Worm (Caenorhabditis elegans) whole organism, mixed stage, embryonic: ENCODE results near the gene Y49E10.30.
A peak's percentile ranks its signal among the peaks of the same experiment; 100 is the strongest.

ENCODE experiments used
- M03D4.4 ChIP-seq: sonication (generic microtip); optimal IDR thresholded peaks from 2 replicates; lab custom pipeline; 2017; ENCODE audit warnings: mild to moderate bottlenecking, missing genetic modification characterization, missing compliant biosample characterization
- bed-3 ChIP-seq: fragments of 200-800 bp; sonication (Bioruptor generic); optimal IDR thresholded peaks from 3 replicates; lab custom pipeline; 2018; ENCODE audit warnings: mild to moderate bottlenecking, missing genetic modification characterization, moderate library complexity, missing compliant biosample characterization
- ceh-39 ChIP-seq: fragments of 150-350 bp; optimal IDR thresholded peaks from 2 replicates; lab custom pipeline; 2014; ENCODE audit warnings: missing biosample characterization, missing genetic modification characterization
- ceh-43 ChIP-seq: fragments of 200-800 bp; sonication (Bioruptor generic); optimal IDR thresholded peaks from 2 replicates; lab custom pipeline; 2018; ENCODE audit warnings: mild to moderate bottlenecking, missing genetic modification characterization, moderate library complexity, missing compliant biosample characterization
- ceh-83 ChIP-seq: fragments of 200-800 bp; sonication (Bioruptor generic); optimal IDR thresholded peaks from 2 replicates; lab custom pipeline; 2018; ENCODE audit warnings: mild to moderate bottlenecking, missing genetic modification characterization, missing compliant biosample characterization
- ces-1 ChIP-seq: fragments of 150-350 bp; optimal IDR thresholded peaks from 2 replicates; lab custom pipeline; 2014; ENCODE audit warnings: missing biosample characterization, missing genetic modification reagents, missing genetic modification characterization
- cnd-1 ChIP-seq: fragments of 200-800 bp; sonication (Bioruptor generic); optimal IDR thresholded peaks from 2 replicates; lab custom pipeline; 2018; ENCODE audit warnings: mild to moderate bottlenecking, missing genetic modification characterization, missing compliant biosample characterization
- drap-1 ChIP-seq: fragments of 200-800 bp; sonication (Bioruptor generic); optimal IDR thresholded peaks from 3 replicates; lab custom pipeline; 2018; ENCODE audit warnings: mild to moderate bottlenecking, missing genetic modification characterization, missing compliant biosample characterization
- elt-1 ChIP-seq: sonication (generic microtip); optimal IDR thresholded peaks from 2 replicates; lab custom pipeline; 2017; ENCODE audit warnings: missing genetic modification characterization, mild to moderate bottlenecking, missing compliant biosample characterization, antibody characterized with exemption, moderate library complexity, borderline replicate concordance; ENCODE audit not compliant: insufficient read depth
- elt-3 ChIP-seq: fragments of 150-350 bp; optimal IDR thresholded peaks from 2 replicates; lab custom pipeline; 2014; ENCODE audit warnings: missing biosample characterization, missing genetic modification characterization
- ham-2 ChIP-seq: fragments of 200-800 bp; sonication (Bioruptor generic); optimal IDR thresholded peaks from 2 replicates; lab custom pipeline; 2018; ENCODE audit warnings: mild to moderate bottlenecking, missing genetic modification characterization, missing compliant biosample characterization
- hlh-1 ChIP-seq: fragments of 150-350 bp; optimal IDR thresholded peaks from 2 replicates; lab custom pipeline; 2014; ENCODE audit warnings: missing biosample characterization, missing genetic modification reagents, missing genetic modification characterization
- lin-13 ChIP-seq: fragments of 150-350 bp; optimal IDR thresholded peaks from 2 replicates; lab custom pipeline; 2014; ENCODE audit warnings: missing biosample characterization, missing genetic modification characterization
- lin-32 ChIP-seq: fragments of 200-800 bp; sonication (Bioruptor generic); optimal IDR thresholded peaks from 2 replicates; lab custom pipeline; 2018; ENCODE audit warnings: mild to moderate bottlenecking, missing genetic modification characterization, missing compliant biosample characterization
- mab-5 ChIP-seq: fragments of 150-350 bp; optimal IDR thresholded peaks from 2 replicates; lab custom pipeline; 2014; ENCODE audit warnings: missing biosample characterization, missing genetic modification characterization
- mep-1 ChIP-seq: fragments of 150-350 bp; optimal IDR thresholded peaks from 2 replicates; lab custom pipeline; 2017; ENCODE audit warnings: missing biosample characterization, missing genetic modification reagents, missing genetic modification characterization, inconsistent platforms
- mls-2 ChIP-seq: sonication (generic microtip); optimal IDR thresholded peaks from 2 replicates; lab custom pipeline; 2016; ENCODE audit warnings: mild to moderate bottlenecking, missing genetic modification characterization, moderate library complexity, missing compliant biosample characterization
- nhr-12 ChIP-seq: fragments of 150-350 bp; optimal IDR thresholded peaks from 2 replicates; lab custom pipeline; 2014; ENCODE audit warnings: missing biosample characterization, missing genetic modification characterization
- nhr-2 ChIP-seq: fragments of 150-350 bp; optimal IDR thresholded peaks from 2 replicates; lab custom pipeline; 2014; ENCODE audit warnings: missing biosample characterization, missing genetic modification characterization
- nhr-237 ChIP-seq: fragments of 150-350 bp; optimal IDR thresholded peaks from 2 replicates; lab custom pipeline; 2014; ENCODE audit warnings: missing biosample characterization, missing genetic modification characterization
- pha-4 ChIP-seq: fragments of 150-350 bp; optimal IDR thresholded peaks from 2 replicates; lab custom pipeline; 2018; ENCODE audit warnings: missing biosample characterization, missing genetic modification reagents, missing genetic modification characterization
- sem-2 ChIP-seq: fragments of 200-800 bp; sonication (Bioruptor generic); optimal IDR thresholded peaks from 2 replicates; lab custom pipeline; 2018; ENCODE audit warnings: mild to moderate bottlenecking, missing genetic modification characterization, missing compliant biosample characterization
- tbx-8 ChIP-seq: fragments of 200-800 bp; sonication (Bioruptor generic); optimal IDR thresholded peaks from 2 replicates; lab custom pipeline; 2018; ENCODE audit warnings: mild to moderate bottlenecking, missing genetic modification characterization, moderate library complexity, missing compliant biosample characterization
- unc-120 ChIP-seq: sonication (generic microtip); optimal IDR thresholded peaks from 2 replicates; lab custom pipeline; 2017; ENCODE audit warnings: missing genetic modification characterization, missing compliant biosample characterization; ENCODE audit not compliant: poor library complexity, severe bottlenecking
- unc-39 ChIP-seq: fragments of 150-350 bp; optimal IDR thresholded peaks from 2 replicates; lab custom pipeline; 2014; ENCODE audit warnings: missing biosample characterization, missing genetic modification characterization
- unc-62 ChIP-seq: fragments of 150-350 bp; optimal IDR thresholded peaks from 2 replicates; lab custom pipeline; 2014; ENCODE audit warnings: missing biosample characterization, missing genetic modification reagents, missing genetic modification characterization
- zip-8 ChIP-seq: fragments of 150-350 bp; optimal IDR thresholded peaks from 2 replicates; lab custom pipeline; 2014; ENCODE audit warnings: missing biosample characterization, missing genetic modification characterization
- ztf-11 ChIP-seq: fragments of 150-350 bp; optimal IDR thresholded peaks from 2 replicates; lab custom pipeline; 2014; ENCODE audit warnings: missing biosample characterization, missing genetic modification characterization

The Y49E10.30 gene

DNA sequence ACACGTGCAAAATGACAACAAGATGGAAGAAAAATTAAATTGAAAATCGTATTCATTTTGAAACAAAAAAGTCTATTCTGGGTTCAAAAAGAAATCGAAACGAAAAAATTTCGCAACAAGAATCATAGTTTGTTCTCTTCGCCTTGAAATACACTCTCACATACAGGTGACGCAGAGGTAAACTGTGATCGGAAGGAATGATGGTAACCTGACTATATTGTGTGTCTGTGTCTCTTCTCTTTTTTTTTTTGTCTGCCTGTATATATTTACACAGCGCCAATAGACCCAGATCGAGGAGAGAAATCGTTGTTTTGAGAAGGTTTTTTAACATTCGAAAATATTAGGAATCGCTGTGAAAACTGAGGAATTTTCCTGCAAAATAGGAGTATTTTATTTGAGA is 37.4 kb downstream of the Y49E10.30 start:
- TF ChIP-seq ham-2 (GFP tag; lab: Kevin White, UChicago) (no peak), unc-39 (tag; lab: Kevin White, UChicago) (no peak), hlh-1 (tag; lab: Kevin White, UChicago) (no peak), sem-2 (no peak), mep-1 (tag; lab: Kevin White, UChicago) (no peak), ceh-83 (GFP tag; lab: Kevin White, UChicago) (no peak)

- TF ChIP-seq mep-1 (tag; lab: Kevin White, UChicago), result no peak
- no peak for TF ChIP-seq nhr-237 (tag; lab: Kevin White, UChicago)
- TF ChIP-seq mab-5 (tag; lab: Kevin White, UChicago), result no peak
- no peak for TF ChIP-seq nhr-12 (tag; lab: Kevin White, UChicago)
- no peak for TF ChIP-seq lin-32 (GFP tag; lab: Kevin White, UChicago)
- TF ChIP-seq zip-8 (tag; lab: Kevin White, UChicago), result no peak
- TF ChIP-seq ztf-11 (tag; lab: Kevin White, UChicago), result no peak
- TF ChIP-seq hlh-1 (tag; lab: Kevin White, UChicago), result no peak
- no peak for TF ChIP-seq ceh-43 (GFP tag; lab: Kevin White, UChicago)
- TF ChIP-seq elt-3 (tag; lab: Kevin White, UChicago), result no peak
- TF ChIP-seq ceh-39, result no peak
- TF ChIP-seq pha-4, result no peak
- TF ChIP-seq nhr-2 (tag; lab: Kevin White, UChicago), result no peak
- no peak for TF ChIP-seq unc-62 (GFP tag; lab: Kevin White, UChicago)
- TF ChIP-seq ceh-83 (GFP tag; lab: Kevin White, UChicago), result no peak
- TF ChIP-seq unc-39 (tag; lab: Kevin White, UChicago), result no peak
- no peak for TF ChIP-seq unc-120
These were observed 38.0 kb downstream of the Y49E10.30 start for ce11 chrIII:12424663-12425062.

- TF ChIP-seq bed-3 (GFP tag; lab: Kevin White, UChicago), result no peak
- TF ChIP-seq pha-4, result no peak
- TF ChIP-seq mls-2, result no peak
- TF ChIP-seq drap-1, result no peak
- TF ChIP-seq lin-13 (tag; lab: Kevin White, UChicago), result no peak
- TF ChIP-seq mab-5 (tag; lab: Kevin White, UChicago), result no peak
- TF ChIP-seq mep-1 (tag; lab: Kevin White, UChicago), result no peak
- TF ChIP-seq nhr-12 (tag; lab: Kevin White, UChicago), result no peak
- TF ChIP-seq ces-1 (GFP tag; lab: Kevin White, UChicago), result no peak
These were observed 39.2 kb downstream of the Y49E10.30 start for ce11 chrIII:12425846-12426405.

ce11 chrIII:12426558-12426957 is 39.9 kb downstream of the Y49E10.30 start, which contains the start of gene pie-1:
pie-1 (plus strand) TSS chrIII:12426893.
- TF ChIP-seq tbx-8 (GFP tag; lab: Kevin White, UChicago), result no peak
- TF ChIP-seq elt-1 (tag; lab: Kevin White, UChicago), result peak; percentile 36

DNA sequence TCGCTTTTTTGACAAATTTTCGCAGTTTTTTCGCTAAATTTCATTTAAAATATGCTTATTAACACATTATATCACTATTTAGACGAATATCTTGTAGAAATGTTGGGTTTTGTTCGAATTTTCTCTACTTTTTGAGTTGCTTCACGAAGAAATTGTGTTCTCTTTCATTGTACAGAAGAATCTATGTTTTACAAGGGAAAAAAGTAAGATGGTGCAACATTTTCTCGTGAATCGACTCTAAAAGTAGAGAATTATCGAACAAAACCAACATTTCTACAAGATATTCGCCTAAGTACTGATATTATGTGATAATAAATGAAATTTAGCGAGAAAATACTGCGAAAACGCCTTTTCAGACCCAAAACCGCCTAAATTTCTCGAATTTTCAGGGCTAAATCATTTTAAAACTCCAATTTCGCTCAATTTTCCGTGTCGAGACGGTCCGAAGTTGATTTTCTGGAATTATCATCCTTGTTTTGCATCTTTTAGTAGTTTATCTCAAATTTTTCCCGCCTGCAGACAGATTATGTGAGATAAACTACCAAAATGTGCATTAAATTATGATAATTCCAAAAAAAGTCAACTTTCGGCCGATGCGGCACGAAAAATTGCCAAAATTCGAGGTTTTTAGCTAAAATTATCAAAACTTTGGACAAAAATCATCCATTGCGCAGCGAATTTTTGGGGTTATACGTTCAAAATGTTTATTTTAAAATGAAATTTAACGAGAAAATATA is 41.0 kb downstream of the Y49E10.30 start:
- TF ChIP-seq ham-2 (GFP tag; lab: Kevin White, UChicago), result no peak

- TF ChIP-seq ham-2 (GFP tag; lab: Kevin White, UChicago) (no peak), nhr-12 (tag; lab: Kevin White, UChicago) (no peak), bed-3 (GFP tag; lab: Kevin White, UChicago) (no peak), lin-13 (tag; lab: Kevin White, UChicago) (no peak), unc-62 (GFP tag; lab: Kevin White, UChicago) (no peak), mab-5 (tag; lab: Kevin White, UChicago) (no peak), ztf-11 (tag; lab: Kevin White, UChicago) (no peak), M03D4.4 (no peak), cnd-1 (tag; lab: Kevin White, UChicago) (no peak), ceh-43 (GFP tag; lab: Kevin White, UChicago) (no peak)
These were observed 41.5 kb downstream of the Y49E10.30 start for ce11 chrIII:12428264-12428627.
